Fruit fly (Drosophila melanogaster): ENCODE results near the gene CG9331.

CG9331 gene

dm6 chr2L:20802839-20803238 lies 19.8 kb upstream of the CG9331 start (continued):
- TF ChIP-seq unpg (GFP tag; optimal IDR thresholded peaks at IDR 0.05): no peak
- peak; percentile 40 for TF ChIP-seq sisA (GFP tag; IDR thresholded peaks at IDR 0.05)
- TF ChIP-seq CG17359 (tag; optimal IDR thresholded peaks at IDR 0.05): peak; percentile 9
- TF ChIP-seq CG11695 (GFP tag; IDR thresholded peaks at IDR 0.05): peak; percentile 43; the same call in 1 of the 3 replicates
- TF ChIP-seq Awh (GFP tag; IDR thresholded peaks at IDR 0.05): peak; percentile 17; the same call in 1 of the 2 replicates
- TF ChIP-seq Sox102F (GFP tag; optimal IDR thresholded peaks at IDR 0.05): peak; percentile 8
- no peak for TF ChIP-seq croc (GFP tag; conservative IDR thresholded peaks at IDR 0.05)
- TF ChIP-seq ase (GFP tag; IDR thresholded peaks at IDR 0.05): no peak
- TF ChIP-seq CG12391 (tag; optimal IDR thresholded peaks at IDR 0.05): peak; percentile 0

- no peak for TF ChIP-seq usp (GFP tag; optimal IDR thresholded peaks at IDR 0.05)
- TF ChIP-seq CG30403 (GFP tag; optimal IDR thresholded peaks at IDR 0.05): no peak
- TF ChIP-seq CG4360 (GFP tag; IDR thresholded peaks at IDR 0.05): peak; percentile 63
- peak; percentile 91 for TF ChIP-seq crol (GFP tag; IDR thresholded peaks at IDR 0.05)
- TF ChIP-seq Sry-δ (GFP tag; optimal IDR thresholded peaks at IDR 0.05): no peak
- TF ChIP-seq seq (GFP tag; IDR thresholded peaks at IDR 0.05): peak; percentile 31; the same call in 1 of the 2 replicates
- TF ChIP-seq abd-A (tag; optimal IDR thresholded peaks at IDR 0.05): peak; percentile 80
- TF ChIP-seq nmo (GFP tag; optimal IDR thresholded peaks at IDR 0.05): no peak
- no peak for TF ChIP-seq slbo (GFP tag; IDR thresholded peaks at IDR 0.05)
- peak; percentile 78; the same call in 2 of the 4 replicates for TF ChIP-seq chinmo (GFP tag; IDR thresholded peaks at IDR 0.05; ENCODE audit: partially characterized antibody)
- TF ChIP-seq CG9215 (GFP tag; IDR thresholded peaks at IDR 0.05): no peak
- TF ChIP-seq Dbx (GFP tag; IDR thresholded peaks at IDR 0.05): no peak
- TF ChIP-seq hkb (optimal IDR thresholded peaks at IDR 0.05): no peak
- TF ChIP-seq hkb (GFP tag; IDR thresholded peaks at IDR 0.05): no peak
- TF ChIP-seq CG3407 (GFP tag; optimal IDR thresholded peaks at IDR 0.05): no peak
- no peak for TF ChIP-seq CG34224 (GFP tag; IDR thresholded peaks at IDR 0.05; ENCODE audit: partially characterized antibody)
- peak; percentile 99 for TF ChIP-seq scrt (GFP tag; optimal IDR thresholded peaks at IDR 0.05)
- 0 out of 2 replicates have a peak, but pooled peaks have one; percentile 44 for TF ChIP-seq CG42726 (GFP tag; IDR thresholded peaks at IDR 0.05; ENCODE audit: partially characterized antibody)
- TF ChIP-seq psq (GFP tag; optimal IDR thresholded peaks at IDR 0.05): no peak
- peak; percentile 25 for TF ChIP-seq CG18599 (GFP tag; optimal IDR thresholded peaks at IDR 0.05)
- TF ChIP-seq Sox102F (GFP tag; optimal IDR thresholded peaks at IDR 0.05): no peak
- TF ChIP-seq nerfin-1 (tag; optimal IDR thresholded peaks at IDR 0.05): peak; percentile 43
- no peak for TF ChIP-seq hbn (GFP tag; IDR thresholded peaks at IDR 0.05; ENCODE audit: partially characterized antibody)
- TF ChIP-seq Elba2 (GFP tag; optimal IDR thresholded peaks at IDR 0.05): no peak
- TF ChIP-seq toy (GFP tag; IDR thresholded peaks at IDR 0.05): 0 out of 2 replicates have a peak, but pooled peaks have one; percentile 47
- peak; percentile 12 for TF ChIP-seq kni (GFP tag; optimal IDR thresholded peaks at IDR 0.05)
- peak; percentile 58; the same call in 1 of the 2 replicates for TF ChIP-seq ttk (GFP tag; IDR thresholded peaks at IDR 0.05)
- TF ChIP-seq Hr51 (GFP tag; optimal IDR thresholded peaks at IDR 0.05): peak in 1 of 2 experiments; percentile 26
- 0 out of 2 replicates have a peak, but pooled peaks have one; percentile 8 for TF ChIP-seq CG32772 (GFP tag; IDR thresholded peaks at IDR 0.05)
- no peak for TF ChIP-seq Side (GFP tag; optimal IDR thresholded peaks at IDR 0.05)
- TF ChIP-seq CG32532 (GFP tag; IDR thresholded peaks at IDR 0.05): peak; percentile 43
- peak; percentile 38 for TF ChIP-seq cg (GFP tag; optimal IDR thresholded peaks at IDR 0.05)
- no peak for TF ChIP-seq Nf-YB (GFP tag; optimal IDR thresholded peaks at IDR 0.05)
- TF ChIP-seq lab (GFP tag; optimal IDR thresholded peaks at IDR 0.05): peak; percentile 7
- TF ChIP-seq CG2199 (GFP tag; IDR thresholded peaks at IDR 0.05): peak; percentile 78; the same call in 2 of the 3 replicates
- TF ChIP-seq CG15514 (GFP tag; optimal IDR thresholded peaks at IDR 0.05): no peak
- TF ChIP-seq HLH4C (GFP tag; IDR thresholded peaks at IDR 0.05; ENCODE audit: partially characterized antibody): 0 out of 3 replicates have a peak, but pooled peaks have one; percentile 29
- TF ChIP-seq sr (GFP tag; IDR thresholded peaks at IDR 0.05): peak; percentile 54; the same call in 1 of the 3 replicates
- TF ChIP-seq CG12071 (GFP tag; optimal IDR thresholded peaks at IDR 0.05): peak; percentile 18
- TF ChIP-seq ara (GFP tag; IDR thresholded peaks at IDR 0.05): no peak
- TF ChIP-seq tgo (GFP tag; IDR thresholded peaks at IDR 0.05): no peak
Observed at dm6 chr2L:20803733-20804164, 18.9 kb upstream of the CG9331 start.

All from whole organism, embryonic.